Fruit fly (Drosophila melanogaster) S2 (cell line): ENCODE results near the gene CG16704.

Experiments
- CG8478 ChIP-seq: fragments of >200 bp; optimal IDR thresholded peaks from 2 replicates; lab custom pipeline; 2018
- CTCF ChIP-seq, 2 experiments: fragments of >200 bp; optimal IDR thresholded peaks; 2 replicates each; lab custom pipeline; 2018

DNA sequence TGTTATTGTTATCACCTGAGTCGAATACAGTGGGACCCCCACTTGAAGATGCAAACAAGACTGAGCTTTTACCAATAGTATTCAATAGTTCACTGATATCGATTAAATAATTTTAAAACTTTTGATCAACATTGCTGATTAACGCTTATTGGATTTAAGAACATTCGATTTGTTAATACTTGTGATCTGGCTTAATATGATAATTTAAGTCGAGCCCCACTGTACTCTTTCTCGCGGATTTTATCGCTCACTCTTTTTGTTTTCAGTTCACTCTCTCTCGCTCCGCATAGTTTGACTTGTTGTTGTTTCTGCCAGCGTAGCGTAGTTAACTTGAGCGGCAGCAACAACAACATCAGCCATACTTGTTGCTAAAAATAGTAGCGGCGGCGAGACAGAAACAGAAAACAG lies 36.7 kb downstream of the CG16704 start:
- no peak for TF ChIP-seq CTCF (optimal IDR thresholded peaks at IDR 0.05; lab: Kevin White, UChicago)
- TF ChIP-seq CG8478 (lab: Kevin White, UChicago): no peak
